Worm (Caenorhabditis elegans): ENCODE results near the gene C05E4.7.

ce11 chrV:694625-695024, 47.3 kb upstream of the C05E4.7 start, which contains the start of gene srj-53:
- TF ChIP-seq ceh-2 (tag; optimal IDR thresholded peaks at IDR 0.05) (no peak), hlh-30 (tag; optimal IDR thresholded peaks at IDR 0.05; ENCODE audit: insufficient read depth) (no peak), unc-3 (GFP tag; conservative IDR thresholded peaks at IDR 0.05) (no peak), unc-3 (tag; optimal IDR thresholded peaks at IDR 0.05) (no peak), elt-4 (tag; optimal IDR thresholded peaks at IDR 0.05) (no peak), Y22D7AL.16 (tag; optimal IDR thresholded peaks at IDR 0.05) (no peak), hlh-8 (tag; optimal IDR thresholded peaks at IDR 0.05) (no peak), nhr-11 (tag; optimal IDR thresholded peaks at IDR 0.05) (no peak), che-1 (tag; optimal IDR thresholded peaks at IDR 0.05) (no peak), fkh-10 (GFP tag; optimal IDR thresholded peaks at IDR 0.05) (no peak)

Measured in whole organism, late embryonic.